Fruit fly (Drosophila melanogaster) whole organism, wandering third instar larva: ENCODE results near the gene CG4438.

Source experiments
- Abd-B ChIP-seq: fragments of >200 bp; optimal IDR thresholded peaks from 2 replicates; lab custom pipeline; 2017; ENCODE audit warnings: missing biosample characterization, missing genetic modification characterization
- CG32264 ChIP-seq: fragments of 200-800 bp; sonication (Bioruptor generic); optimal IDR thresholded peaks from 2 replicates; lab custom pipeline; 2016; ENCODE audit warnings: missing biosample characterization, missing genetic modification characterization
- CG9705 ChIP-seq: fragments of 200-800 bp; sonication (Bioruptor generic); optimal IDR thresholded peaks from 2 replicates; lab custom pipeline; 2018; ENCODE audit warnings: missing biosample characterization, mild to moderate bottlenecking, missing genetic modification characterization
- CrebA ChIP-seq: fragments of 200-800 bp; sonication (Bioruptor generic); optimal IDR thresholded peaks from 2 replicates; lab custom pipeline; 2016; ENCODE audit warnings: missing biosample characterization, mild to moderate bottlenecking, missing genetic modification characterization, borderline replicate concordance
- Dfd ChIP-seq: fragments of >200 bp; optimal IDR thresholded peaks from 2 replicates; lab custom pipeline; 2017; ENCODE audit warnings: missing biosample characterization, missing genetic modification characterization
- Dif ChIP-seq: fragments of 200-275, 200-300 bp; sonication (Bioruptor generic); optimal IDR thresholded peaks from 2 replicates; lab custom pipeline; 2018; ENCODE audit warnings: missing biosample characterization, missing genetic modification characterization; ENCODE audit not compliant: partially characterized antibody
- GATAd ChIP-seq: sonication (Bioruptor generic); optimal IDR thresholded peaks from 2 replicates; lab custom pipeline; 2016; ENCODE audit warnings: missing biosample characterization, missing genetic modification characterization
- HLH106 ChIP-seq: fragments of 200-800 bp; optimal IDR thresholded peaks from 3 replicates; lab custom pipeline; 2019; ENCODE audit warnings: missing biosample characterization, mild to moderate bottlenecking, missing genetic modification characterization, moderate library complexity
- Hnf4 ChIP-seq: fragments of 200-800 bp; sonication (Bioruptor generic); optimal IDR thresholded peaks from 2 replicates; lab custom pipeline; 2016; ENCODE audit warnings: missing biosample characterization, mild to moderate bottlenecking, missing genetic modification characterization
- Hr78 ChIP-seq: fragments of >200 bp; optimal IDR thresholded peaks from 2 replicates; lab custom pipeline; 2017; ENCODE audit warnings: missing biosample characterization, missing genetic modification characterization
- Hr83 ChIP-seq: fragments of 200-300 bp; sonication (Bioruptor generic); optimal IDR thresholded peaks from 2 replicates; lab custom pipeline; 2016; ENCODE audit warnings: missing biosample characterization, mild to moderate bottlenecking, missing genetic modification characterization, moderate library complexity; ENCODE audit not compliant: poor library complexity, severe bottlenecking
- Jra ChIP-seq: sonication (Bioruptor generic); optimal IDR thresholded peaks from 2 replicates; lab custom pipeline; 2016; ENCODE audit warnings: missing biosample characterization, missing genetic modification characterization
- Mio ChIP-seq: sonication (Bioruptor generic); optimal IDR thresholded peaks from 2 replicates; lab custom pipeline; 2016; ENCODE audit warnings: missing biosample characterization, missing genetic modification characterization
- Myc ChIP-seq: fragments of >200 bp; optimal IDR thresholded peaks from 2 replicates; lab custom pipeline; 2017
- N ChIP-seq: fragments of >200 bp; optimal IDR thresholded peaks from 2 replicates; lab custom pipeline; 2018; ENCODE audit warnings: missing biosample characterization, missing external identifiers, missing genetic modification characterization
- OdsH ChIP-seq: fragments of 200-800 bp; sonication (Bioruptor generic); optimal IDR thresholded peaks from 2 replicates; lab custom pipeline; 2016; ENCODE audit warnings: missing biosample characterization, mild to moderate bottlenecking, missing genetic modification characterization
- Rel ChIP-seq, 2 experiments: fragments of 200-800 bp; sonication (Bioruptor generic) in 1 of 2; optimal IDR thresholded peaks; 2 replicates in 1 of 2; 3 replicates in 1 of 2; lab custom pipeline; 2016 to 2019; ENCODE audit warnings: mild to moderate bottlenecking in 2 of 2, missing biosample characterization in 2 of 2, missing genetic modification characterization in 2 of 2, moderate library complexity in 1 of 2
- Sp1 ChIP-seq: fragments of 200-800 bp; sonication (Bioruptor generic); optimal IDR thresholded peaks from 3 replicates; lab custom pipeline; 2019; ENCODE audit warnings: missing biosample characterization, mild to moderate bottlenecking, missing genetic modification characterization, moderate library complexity
- Vsx2 ChIP-seq: fragments of 200-300, 225-300 bp; sonication (Bioruptor generic); optimal IDR thresholded peaks from 2 replicates; lab custom pipeline; 2018; ENCODE audit warnings: missing biosample characterization, missing genetic modification characterization; ENCODE audit not compliant: partially characterized antibody
- br ChIP-seq: fragments of 200-800 bp; sonication (Bioruptor generic); optimal IDR thresholded peaks from 2 replicates; lab custom pipeline; 2016; ENCODE audit warnings: missing biosample characterization, missing genetic modification characterization
- brk ChIP-seq: fragments of 200-800 bp; sonication (Bioruptor generic); optimal IDR thresholded peaks from 2 replicates; lab custom pipeline; 2016; ENCODE audit warnings: missing biosample characterization, mild to moderate bottlenecking, missing genetic modification characterization
- dl ChIP-seq, 2 experiments: fragments of 175-275, 200-275 bp in 1 of 2; fragments of 200-275 bp in 1 of 2; sonication (Bioruptor generic); optimal IDR thresholded peaks; lab custom pipeline; 2018; ENCODE audit warnings: mild to moderate bottlenecking in 2 of 2, missing biosample characterization in 2 of 2, missing genetic modification characterization in 2 of 2, moderate library complexity in 2 of 2; ENCODE audit not compliant: partially characterized antibody in 2 of 2, insufficient read depth in 1 of 2
- dmrt93B ChIP-seq: fragments of 200-800 bp; sonication (Bioruptor generic); optimal IDR thresholded peaks from 2 replicates; lab custom pipeline; 2018; ENCODE audit warnings: missing biosample characterization, mild to moderate bottlenecking, missing genetic modification characterization
- dsf ChIP-seq: sonication (Bioruptor generic); optimal IDR thresholded peaks from 2 replicates; lab custom pipeline; 2016; ENCODE audit warnings: missing biosample characterization, missing genetic modification characterization, borderline replicate concordance
- ey ChIP-seq: fragments of 200-800 bp; sonication (Bioruptor generic); optimal IDR thresholded peaks from 2 replicates; lab custom pipeline; 2016; ENCODE audit warnings: missing biosample characterization, missing genetic modification characterization
- foxo ChIP-seq, 2 experiments: fragments of 200-800 bp; sonication (Bioruptor generic); optimal IDR thresholded peaks; 2 replicates in 1 of 2; 3 replicates in 1 of 2; lab custom pipeline; 2016 to 2017; ENCODE audit warnings: missing biosample characterization in 2 of 2, missing genetic modification characterization in 2 of 2
- fru ChIP-seq: fragments of 200-800 bp; sonication (Bioruptor generic); optimal IDR thresholded peaks from 3 replicates; lab custom pipeline; 2016; ENCODE audit warnings: missing biosample characterization, mild to moderate bottlenecking, missing genetic modification characterization
- h ChIP-seq: fragments of 200-800 bp; sonication (Bioruptor generic); optimal IDR thresholded peaks from 3 replicates; lab custom pipeline; 2016; ENCODE audit warnings: missing biosample characterization, mild to moderate bottlenecking, missing genetic modification characterization
- jim ChIP-seq: fragments of 175-275, 200-325 bp; sonication (Bioruptor generic); optimal IDR thresholded peaks from 2 replicates; lab custom pipeline; 2016; ENCODE audit warnings: missing biosample characterization, mild to moderate bottlenecking, missing genetic modification characterization
- lola ChIP-seq: fragments of >200 bp; optimal IDR thresholded peaks from 2 replicates; lab custom pipeline; 2017; ENCODE audit warnings: missing biosample characterization, missing genetic modification characterization
- pan ChIP-seq: fragments of >200 bp; optimal IDR thresholded peaks from 2 replicates; lab custom pipeline; 2017
- psq ChIP-seq: fragments of 200-800 bp; sonication (Bioruptor generic); optimal IDR thresholded peaks from 3 replicates; lab custom pipeline; 2017; ENCODE audit warnings: missing biosample characterization, mild to moderate bottlenecking, missing genetic modification characterization, moderate library complexity
- rgr ChIP-seq: fragments of 200-800 bp; sonication (Bioruptor generic); optimal IDR thresholded peaks from 3 replicates; lab custom pipeline; 2016; ENCODE audit warnings: missing biosample characterization, mild to moderate bottlenecking, missing genetic modification characterization
- sage ChIP-seq: fragments of 200-800 bp; sonication (Bioruptor generic); optimal IDR thresholded peaks from 2 replicates; lab custom pipeline; 2016; ENCODE audit warnings: missing biosample characterization, mild to moderate bottlenecking, missing genetic modification characterization
- sv ChIP-seq: fragments of 200-800 bp; sonication (Bioruptor generic); optimal IDR thresholded peaks from 3 replicates; lab custom pipeline; 2016; ENCODE audit warnings: missing biosample characterization, missing genetic modification characterization
- tai ChIP-seq: sonication (Bioruptor generic); optimal IDR thresholded peaks from 2 replicates; lab custom pipeline; 2016; ENCODE audit warnings: missing biosample characterization, missing genetic modification characterization
- usp ChIP-seq: fragments of >200 bp; optimal IDR thresholded peaks from 2 replicates; lab custom pipeline; 2017; ENCODE audit warnings: missing biosample characterization, missing genetic modification characterization
- woc ChIP-seq: sonication (Bioruptor generic); optimal IDR thresholded peaks from 2 replicates; lab custom pipeline; 2016; ENCODE audit warnings: missing biosample characterization, mild to moderate bottlenecking, missing genetic modification characterization

CG4438 gene

DNA sequence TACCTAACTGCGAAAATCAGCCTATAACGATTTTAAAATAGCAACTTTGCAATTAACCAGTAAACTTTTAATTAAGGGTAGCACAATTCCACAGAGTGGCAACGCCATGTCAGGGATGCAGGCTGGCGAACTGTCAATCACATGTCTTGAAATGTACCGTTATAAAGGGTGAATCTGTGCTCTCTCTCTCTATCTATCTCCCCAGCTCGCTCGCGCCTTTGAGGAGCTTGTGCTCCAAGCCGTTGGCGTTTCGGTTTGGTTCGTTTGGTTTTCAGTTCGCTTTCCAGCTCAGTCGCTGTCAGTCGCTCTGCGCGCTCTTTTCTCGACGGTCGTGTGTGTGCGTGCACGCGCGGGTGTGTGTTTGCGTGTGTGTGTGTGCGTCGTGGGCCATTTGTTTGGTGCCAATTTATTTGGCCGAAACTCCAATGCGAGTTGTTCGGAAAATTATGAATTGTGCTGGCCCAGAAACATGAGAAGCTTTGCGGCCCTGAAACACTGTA is 39.5 kb upstream of the CG4438 start, which contains the start of gene numb:
numb (plus strand) TSS at position 254 of the 500 bp plus-strand sequence.
- TF ChIP-seq Dif (GFP tag; lab: Kevin White, UChicago) (peak; percentile 6), h (GFP tag; lab: Kevin White, UChicago) (no peak), woc (GFP tag; lab: Kevin White, UChicago) (no peak), Dfd (GFP tag; lab: Kevin White, UChicago) (no peak), pan (peak; percentile 13)

DNA sequence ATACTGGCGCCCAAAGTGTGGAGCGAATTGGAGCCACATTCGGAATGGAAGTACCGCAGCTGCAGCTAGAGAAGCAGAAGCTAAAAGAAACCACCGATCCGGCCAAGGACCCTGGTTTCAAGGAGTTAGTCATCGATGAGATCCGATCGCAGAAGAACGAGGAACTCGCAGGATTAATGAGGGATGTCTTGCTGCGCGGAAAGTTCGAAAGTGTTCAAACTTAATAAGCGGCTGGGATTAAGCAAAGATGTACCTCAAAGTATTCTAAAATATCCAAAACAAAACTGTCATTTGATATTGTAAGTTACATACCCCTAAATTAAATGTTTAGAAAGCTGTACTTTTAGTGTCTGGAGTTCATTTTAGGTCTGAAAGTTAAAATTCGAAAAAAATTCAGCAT is 38.7 kb upstream of the CG4438 start, which contains the start of gene RpS28-like:
RpS28-like (plus strand) TSS at position 301 of the 400 bp plus-strand sequence.
- no peak for TF ChIP-seq Rel (GFP tag; optimal IDR thresholded peaks at IDR 0.05; lab: Kevin White, UChicago)
- TF ChIP-seq Rel (tag; optimal IDR thresholded peaks at IDR 0.05; lab: Kevin White, UChicago), result no peak
- no peak for TF ChIP-seq br (GFP tag; lab: Kevin White, UChicago)
- no peak for TF ChIP-seq h (GFP tag; lab: Kevin White, UChicago)
- TF ChIP-seq N (GFP tag; lab: Kevin White, UChicago), result no peak
- TF ChIP-seq Dfd (GFP tag; lab: Kevin White, UChicago), result no peak
- TF ChIP-seq foxo (GFP tag; optimal IDR thresholded peaks at IDR 0.05; lab: Kevin White, UChicago), result no peak
- no peak for TF ChIP-seq psq (GFP tag; lab: Kevin White, UChicago)
- no peak for TF ChIP-seq Myc (lab: Kevin White, UChicago)
- TF ChIP-seq tai (GFP tag; lab: Kevin White, UChicago), result no peak
- TF ChIP-seq fru, result no peak

DNA sequence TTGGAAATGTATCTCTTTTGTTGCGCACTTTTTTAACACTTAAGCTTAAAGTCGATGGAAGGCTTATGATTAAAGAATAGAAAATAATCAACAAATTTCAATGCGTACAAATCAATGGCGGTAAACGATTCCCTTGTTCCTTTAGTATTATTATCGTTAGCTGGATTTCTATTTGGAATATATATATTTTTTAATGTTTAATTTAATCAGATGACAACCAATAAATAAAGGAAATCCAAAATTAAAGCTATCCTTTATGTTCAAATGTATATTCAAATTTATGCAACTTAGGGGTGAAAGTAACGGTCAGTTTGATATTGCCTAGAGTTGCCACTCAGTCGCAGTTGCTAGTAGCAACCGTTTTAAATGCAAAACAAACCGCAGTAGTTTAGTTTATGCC is 37.3 kb upstream of the CG4438 start, which contains the start of gene CG3769:
CG3769 (plus strand) TSS at position 301 of the 400 bp plus-strand sequence.
- TF ChIP-seq brk (GFP tag; lab: Kevin White, UChicago), result no peak
- TF ChIP-seq Myc (lab: Kevin White, UChicago), result no peak
- no peak for TF ChIP-seq dmrt93B (GFP tag; lab: Kevin White, UChicago)
- TF ChIP-seq tai (GFP tag; lab: Kevin White, UChicago), result no peak
- no peak for TF ChIP-seq Rel (GFP tag; optimal IDR thresholded peaks at IDR 0.05; lab: Kevin White, UChicago)
- TF ChIP-seq Rel (tag; optimal IDR thresholded peaks at IDR 0.05; lab: Kevin White, UChicago), result no peak
- TF ChIP-seq sv, result no peak
- TF ChIP-seq Hr78, result no peak
- no peak for TF ChIP-seq Jra (GFP tag; lab: Kevin White, UChicago)
- no peak for TF ChIP-seq CG9705 (GFP tag; lab: Kevin White, UChicago)
- TF ChIP-seq dl (GFP tag; optimal IDR thresholded peaks at IDR 0.05; lab: Kevin White, UChicago; ENCODE audit: insufficient read depth in 1 of 2, partially characterized antibody in 2 of 2), result no peak
- TF ChIP-seq HLH106, result no peak
- TF ChIP-seq N (GFP tag; lab: Kevin White, UChicago), result no peak

DNA sequence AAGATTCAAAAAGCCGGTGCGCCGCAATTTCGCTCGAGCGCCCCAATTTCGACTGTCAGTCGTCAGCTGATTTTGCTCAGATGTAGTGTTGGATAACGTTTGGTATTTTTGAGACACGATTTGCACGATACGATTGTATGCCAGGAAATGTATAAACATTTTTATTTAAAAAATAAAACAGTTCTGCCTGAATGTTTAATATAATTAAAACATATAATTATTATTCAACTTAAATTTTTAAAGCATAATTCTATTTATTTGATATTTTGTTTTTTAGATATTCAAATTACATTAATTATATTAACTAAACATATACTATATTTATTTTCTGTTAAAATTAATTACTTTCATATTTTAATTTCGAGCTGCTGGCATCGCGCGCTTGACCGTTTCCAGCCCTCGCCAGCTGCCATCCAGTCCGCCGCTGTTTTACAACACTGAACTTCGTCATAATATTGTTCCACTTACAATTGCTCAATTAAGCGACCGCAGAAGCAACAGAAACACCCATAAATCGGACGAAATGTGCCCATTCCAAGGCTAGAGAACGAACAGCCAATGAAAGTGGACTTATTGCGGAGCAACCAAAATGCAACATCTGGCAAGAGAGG is 33.3 kb upstream of the CG4438 start, which contains the start of the genes FucTB and scat:
FucTB (minus strand) TSS at position 61 of the 611 bp plus-strand sequence.
scat (plus strand) TSS at position 414 of the 611 bp plus-strand sequence.
- TF ChIP-seq pan (no peak), woc (GFP tag; lab: Kevin White, UChicago) (peak; percentile 51), jim (GFP tag; lab: Kevin White, UChicago) (no peak), CG32264 (no peak), Vsx2 (GFP tag; lab: Kevin White, UChicago) (peak; percentile 98), sv (peak; percentile 84), Myc (lab: Kevin White, UChicago) (no peak), sage (GFP tag; lab: Kevin White, UChicago) (peak; percentile 0), Sp1 (GFP tag; lab: Kevin White, UChicago) (peak; percentile 84), N (GFP tag; lab: Kevin White, UChicago) (no peak), Jra (GFP tag; lab: Kevin White, UChicago) (peak; percentile 39), foxo (GFP tag; optimal IDR thresholded peaks at IDR 0.05; lab: Kevin White, UChicago) (peak in 1 of 2 experiments; percentile 89), fru (peak; percentile 72), CrebA (GFP tag; lab: Kevin White, UChicago) (no peak), Dif (GFP tag; lab: Kevin White, UChicago) (peak; percentile 94), Abd-B (no peak), Hr78 (no peak), Mio (GFP tag; lab: Kevin White, UChicago) (no peak), lola (GFP tag; lab: Kevin White, UChicago) (no peak), psq (GFP tag; lab: Kevin White, UChicago) (peak; percentile 84), OdsH (GFP tag; lab: Kevin White, UChicago) (peak; percentile 78), h (GFP tag; lab: Kevin White, UChicago) (peak; percentile 77), Hnf4 (GFP tag; lab: Kevin White, UChicago) (peak; percentile 75), CG9705 (GFP tag; lab: Kevin White, UChicago) (peak; percentile 78), usp (GFP tag; lab: Kevin White, UChicago) (no peak), Hr83 (peak; percentile 42), Dfd (GFP tag; lab: Kevin White, UChicago) (no peak), dsf (GFP tag; lab: Kevin White, UChicago) (peak; percentile 25), rgr (GFP tag; lab: Kevin White, UChicago) (peak; percentile 84), brk (GFP tag; lab: Kevin White, UChicago) (peak; percentile 77), dmrt93B (GFP tag; lab: Kevin White, UChicago) (peak; percentile 93), GATAd (peak; percentile 28), ey (GFP tag; lab: Kevin White, UChicago) (peak; percentile 42), br (GFP tag; lab: Kevin White, UChicago) (peak; percentile 67), Rel (GFP tag; optimal IDR thresholded peaks at IDR 0.05; lab: Kevin White, UChicago) (no peak), Rel (tag; optimal IDR thresholded peaks at IDR 0.05; lab: Kevin White, UChicago) (peak; percentile 49)
